Worm (Caenorhabditis elegans) whole organism, L1 larva: ENCODE data around the gene C45B11.5.

Experiments used
- aha-1 ChIP-seq: fragments of 150-350 bp; optimal IDR thresholded peaks from 2 replicates; lab custom pipeline; 2014; ENCODE audit warnings: missing biosample characterization, missing genetic modification characterization
- alr-1 ChIP-seq: fragments of 200-800 bp; sonication (Bioruptor generic); optimal IDR thresholded peaks from 2 replicates; lab custom pipeline; 2018; ENCODE audit warnings: borderline replicate concordance, mild to moderate bottlenecking, missing genetic modification characterization, missing compliant biosample characterization
- aly-2 ChIP-seq: fragments of 150-350 bp; optimal IDR thresholded peaks from 2 replicates; lab custom pipeline; 2014; ENCODE audit warnings: missing biosample characterization, missing genetic modification characterization
- blmp-1 ChIP-seq: fragments of 150-350 bp; optimal IDR thresholded peaks from 2 replicates; lab custom pipeline; 2014; ENCODE audit warnings: missing biosample characterization, missing genetic modification characterization
- ceh-63 ChIP-seq: fragments of 200-800 bp; sonication (Bioruptor generic); optimal IDR thresholded peaks from 2 replicates; lab custom pipeline; 2018; ENCODE audit warnings: mild to moderate bottlenecking, missing genetic modification characterization, missing compliant biosample characterization
- ceh-8 ChIP-seq: fragments of 200-800 bp; sonication (Bioruptor generic); optimal IDR thresholded peaks from 2 replicates; lab custom pipeline; 2018; ENCODE audit warnings: mild to moderate bottlenecking, missing genetic modification characterization, moderate library complexity, missing compliant biosample characterization
- ceh-90 ChIP-seq: sonication (generic microtip); optimal IDR thresholded peaks from 2 replicates; lab custom pipeline; 2016; ENCODE audit warnings: missing genetic modification characterization, missing compliant biosample characterization
- ces-1 ChIP-seq: fragments of 150-350 bp; optimal IDR thresholded peaks from 2 replicates; lab custom pipeline; 2014; ENCODE audit warnings: missing biosample characterization, missing genetic modification reagents, missing genetic modification characterization
- dsc-1 ChIP-seq: sonication (generic microtip); optimal IDR thresholded peaks from 2 replicates; lab custom pipeline; 2016; ENCODE audit warnings: mild to moderate bottlenecking, missing genetic modification characterization, missing compliant biosample characterization
- efl-1 ChIP-seq, 4 experiments: fragments of 150-350 bp; optimal IDR thresholded peaks in 3 of 4; peaks in 1 of 4; 1 replicate in 1 of 4; 2 replicates in 3 of 4; lab custom pipeline; 2014; ENCODE audit warnings: missing biosample characterization in 2 of 4, missing genetic modification characterization in 2 of 4, missing genetic modification reagents in 2 of 4
- egl-13 ChIP-seq: sonication (generic microtip); optimal IDR thresholded peaks from 2 replicates; lab custom pipeline; 2016; ENCODE audit warnings: missing genotype, missing genetic modification reagents, missing genetic modification characterization, missing compliant biosample characterization
- egl-27 ChIP-seq, 2 experiments: fragments of 150-350 bp in 1 of 2; sonication (generic microtip); optimal IDR thresholded peaks; 3 replicates each; lab custom pipeline; 2017 to 2018; ENCODE audit warnings: missing biosample characterization in 2 of 2, missing genetic modification characterization in 2 of 2, missing genetic modification reagents in 2 of 2
- elt-2 ChIP-seq: sonication (generic microtip); optimal IDR thresholded peaks from 2 replicates; lab custom pipeline; 2016; ENCODE audit warnings: missing genetic modification characterization, mild to moderate bottlenecking, inconsistent platforms, missing compliant biosample characterization, missing genetic modification reagents
- elt-3 ChIP-seq, 6 experiments: fragments of 150-350 bp in 1 of 6; sonication (generic microtip); optimal IDR thresholded peaks; 2 replicates each; lab custom pipeline; 2017 to 2018; ENCODE audit warnings: missing biosample characterization in 6 of 6, missing genetic modification characterization in 6 of 6, inconsistent platforms in 1 of 6
- grh-1 ChIP-seq: fragments of 200-800 bp; sonication (Bioruptor generic); IDR thresholded peaks from 2 replicates; pipeline ENCODE4 v1.3.6; 2022; ENCODE audit warnings: missing genetic modification reagents, missing genetic modification characterization, missing compliant biosample characterization
- hlh-4 ChIP-seq: sonication (generic microtip); optimal IDR thresholded peaks from 2 replicates; lab custom pipeline; 2016; ENCODE audit warnings: mild to moderate bottlenecking, missing genetic modification characterization, missing compliant biosample characterization
- irx-1 ChIP-seq: sonication (generic microtip); optimal IDR thresholded peaks from 2 replicates; lab custom pipeline; 2016; ENCODE audit warnings: missing genetic modification characterization, missing compliant biosample characterization
- isw-1 ChIP-seq: fragments of 200-800 bp; sonication (Bioruptor generic); IDR thresholded peaks from 2 replicates; pipeline ENCODE4 v1.3.6; 2022; ENCODE audit warnings: missing genetic modification characterization, missing compliant biosample characterization
- lin-14 ChIP-seq: fragments of 200-800 bp; sonication (Bioruptor generic); optimal IDR thresholded peaks from 2 replicates; lab custom pipeline; 2018; ENCODE audit warnings: mild to moderate bottlenecking, missing genetic modification characterization, moderate library complexity, missing compliant biosample characterization
- lin-35 ChIP-seq, 2 experiments: fragments of 150-350 bp; optimal IDR thresholded peaks; 2 replicates each; lab custom pipeline; 2014; ENCODE audit warnings: missing biosample characterization in 2 of 2, missing genetic modification characterization in 2 of 2, missing genetic modification reagents in 2 of 2
- lir-3 ChIP-seq: sonication (generic microtip); optimal IDR thresholded peaks from 2 replicates; lab custom pipeline; 2016; ENCODE audit warnings: mild to moderate bottlenecking, missing genetic modification characterization, moderate library complexity, missing compliant biosample characterization; ENCODE audit not compliant: poor library complexity
- lsy-2 ChIP-seq, 2 experiments: fragments of 150-350 bp; optimal IDR thresholded peaks; 2 replicates each; lab custom pipeline; 2014; ENCODE audit warnings: missing biosample characterization in 2 of 2, missing genetic modification characterization in 2 of 2
- mdl-1 ChIP-seq, 2 experiments: fragments of 150-350 bp; optimal IDR thresholded peaks; 2 replicates each; lab custom pipeline; 2014 to 2017; ENCODE audit warnings: missing biosample characterization in 2 of 2, missing genetic modification characterization in 2 of 2, inconsistent platforms in 1 of 2
- mep-1 ChIP-seq: fragments of 150-350 bp; optimal IDR thresholded peaks from 2 replicates; lab custom pipeline; 2014; ENCODE audit warnings: missing biosample characterization, missing genetic modification characterization
- nhr-11 ChIP-seq: fragments of 150-350 bp; optimal IDR thresholded peaks from 2 replicates; lab custom pipeline; 2014; ENCODE audit warnings: missing biosample characterization, missing genetic modification characterization
- nhr-12 ChIP-seq: sonication (generic microtip); optimal IDR thresholded peaks from 2 replicates; lab custom pipeline; 2017; ENCODE audit warnings: missing biosample characterization, missing genetic modification characterization
- nhr-19 ChIP-seq: fragments of 200-800 bp; sonication (Bioruptor generic); conservative IDR thresholded peaks from 2 replicates; pipeline ENCODE4 v1.3.6; 2022; ENCODE audit warnings: missing genetic modification characterization, missing compliant biosample characterization
- nhr-71 ChIP-seq: sonication (generic microtip); optimal IDR thresholded peaks from 2 replicates; lab custom pipeline; 2016; ENCODE audit warnings: mild to moderate bottlenecking, missing genetic modification characterization, moderate library complexity, missing compliant biosample characterization
- nhr-76 ChIP-seq: sonication (generic microtip); optimal IDR thresholded peaks from 2 replicates; lab custom pipeline; 2017; ENCODE audit warnings: missing biosample characterization, missing genetic modification characterization
- nhr-77 ChIP-seq: fragments of 150-350 bp; optimal IDR thresholded peaks from 2 replicates; lab custom pipeline; 2014; ENCODE audit warnings: missing biosample characterization, missing genetic modification characterization
- nhr-84 ChIP-seq: sonication (generic microtip); optimal IDR thresholded peaks from 2 replicates; lab custom pipeline; 2017; ENCODE audit warnings: missing biosample characterization, missing genetic modification characterization
- pag-3 ChIP-seq: sonication (generic microtip); optimal IDR thresholded peaks from 2 replicates; lab custom pipeline; 2017; ENCODE audit warnings: missing genetic modification characterization, mild to moderate bottlenecking, missing compliant biosample characterization, antibody characterized with exemption, borderline replicate concordance; ENCODE audit not compliant: insufficient read depth
- pax-3 ChIP-seq: fragments of 200-800 bp; sonication (Bioruptor generic); optimal IDR thresholded peaks from 2 replicates; lab custom pipeline; 2018; ENCODE audit warnings: mild to moderate bottlenecking, missing genetic modification characterization, moderate library complexity, missing compliant biosample characterization
- pqm-1 ChIP-seq: sonication (generic microtip); optimal IDR thresholded peaks from 3 replicates; lab custom pipeline; 2017; ENCODE audit warnings: missing biosample characterization, missing genetic modification characterization
- rnt-1 ChIP-seq: sonication (generic microtip); optimal IDR thresholded peaks from 2 replicates; lab custom pipeline; 2016; ENCODE audit warnings: mild to moderate bottlenecking, missing genetic modification characterization, moderate library complexity, missing compliant biosample characterization
- skn-1 ChIP-seq: fragments of 150-350 bp; optimal IDR thresholded peaks from 2 replicates; lab custom pipeline; 2014; ENCODE audit warnings: missing biosample characterization, missing genetic modification characterization
- snpc-4 ChIP-seq: fragments of 150-350 bp; optimal IDR thresholded peaks from 2 replicates; lab custom pipeline; 2014; ENCODE audit warnings: missing biosample characterization, missing genetic modification characterization
- snu-23 ChIP-seq: sonication (generic microtip); optimal IDR thresholded peaks from 2 replicates; lab custom pipeline; 2016; ENCODE audit warnings: missing genetic modification characterization, missing compliant biosample characterization
- sox-4 ChIP-seq: sonication (generic microtip); optimal IDR thresholded peaks from 2 replicates; lab custom pipeline; 2016; ENCODE audit warnings: missing genetic modification characterization, missing compliant biosample characterization
- tbx-2 ChIP-seq: sonication (generic microtip); optimal IDR thresholded peaks from 2 replicates; lab custom pipeline; 2016; ENCODE audit warnings: missing genetic modification characterization, missing compliant biosample characterization
- tlp-1 ChIP-seq: fragments of 150-350 bp; optimal IDR thresholded peaks from 2 replicates; lab custom pipeline; 2014; ENCODE audit warnings: missing biosample characterization, missing genetic modification characterization
- unc-30 ChIP-seq: sonication (generic microtip); optimal IDR thresholded peaks from 2 replicates; lab custom pipeline; 2017; ENCODE audit warnings: missing biosample characterization, missing genetic modification characterization
- unc-86 ChIP-seq: sonication (generic microtip); optimal IDR thresholded peaks from 2 replicates; lab custom pipeline; 2016; ENCODE audit warnings: missing genetic modification characterization, missing compliant biosample characterization
- unc-98 ChIP-seq: fragments of 200-800 bp; sonication (Bioruptor generic); IDR thresholded peaks from 2 replicates; pipeline ENCODE4 v1.3.6; 2022; ENCODE audit warnings: missing genetic modification characterization, missing compliant biosample characterization
- xbp-1 ChIP-seq: sonication (generic microtip); optimal IDR thresholded peaks from 2 replicates; lab custom pipeline; 2016; ENCODE audit warnings: missing genetic modification characterization, missing compliant biosample characterization
- zag-1 ChIP-seq: fragments of 150-350 bp; optimal IDR thresholded peaks from 2 replicates; lab custom pipeline; 2014; ENCODE audit warnings: missing biosample characterization, missing genetic modification characterization
- zip-4 ChIP-seq: fragments of 200-800 bp; sonication (Bioruptor generic); optimal IDR thresholded peaks from 2 replicates; lab custom pipeline; 2018; ENCODE audit warnings: mild to moderate bottlenecking, missing genetic modification characterization, moderate library complexity, missing compliant biosample characterization
- ztf-11 ChIP-seq, 2 experiments: sonication (generic microtip); optimal IDR thresholded peaks; 2 replicates each; lab custom pipeline; 2016 to 2017; ENCODE audit warnings: missing genetic modification characterization in 2 of 2, missing biosample characterization in 1 of 2, missing compliant biosample characterization in 1 of 2
- ztf-4 ChIP-seq: fragments of 150-350 bp; optimal IDR thresholded peaks from 2 replicates; lab custom pipeline; 2014; ENCODE audit warnings: missing biosample characterization, missing genetic modification characterization

Gene C45B11.5

ce11 chrV:11071453-11071852 lies 29.9 kb downstream of the C45B11.5 start:
- TF ChIP-seq aly-2 (tag; lab: Kevin White, UChicago) (peak; percentile 95), nhr-19 (GFP tag; lab: Robert Waterston, UW) (0 out of 2 replicates have a peak, but pooled peaks have one; percentile 2), ceh-63 (GFP tag; lab: Kevin White, UChicago) (no peak), ceh-8 (GFP tag; lab: Kevin White, UChicago) (no peak), unc-98 (no peak), nhr-11 (tag; lab: Kevin White, UChicago) (peak; percentile 27), aha-1 (tag; lab: Kevin White, UChicago) (no peak)

ce11 chrV:11073354-11073753 lies 31.8 kb downstream of the C45B11.5 start:
- TF ChIP-seq lin-14 (peak; percentile 72), pax-3 (tag; lab: Kevin White, UChicago) (no peak), dsc-1 (tag; lab: Kevin White, UChicago) (peak; percentile 7), tlp-1 (tag; lab: Kevin White, UChicago) (no peak), snu-23 (peak; percentile 9), nhr-19 (GFP tag; lab: Robert Waterston, UW) (peak; percentile 49), rnt-1 (tag; lab: Kevin White, UChicago) (peak; percentile 73), unc-30 (no peak), egl-27 (tag; optimal IDR thresholded peaks at IDR 0.05; lab: Kevin White, UChicago) (no peak), irx-1 (tag; lab: Kevin White, UChicago) (no peak), egl-13 (tag; lab: Kevin White, UChicago) (no peak), ces-1 (no peak), blmp-1 (tag; lab: Kevin White, UChicago) (no peak), zag-1 (tag; lab: Kevin White, UChicago) (no peak), nhr-77 (no peak), nhr-84 (tag; lab: Kevin White, UChicago) (no peak), lsy-2 (tag; optimal IDR thresholded peaks at IDR 0.05; lab: Kevin White, UChicago) (peak in 1 of 2 experiments; percentile 36), pqm-1 (no peak), isw-1 (GFP tag; lab: Robert Waterston, UW) (no peak), ztf-4 (tag; lab: Kevin White, UChicago) (no peak), alr-1 (tag; lab: Kevin White, UChicago) (no peak), ztf-11 (tag; optimal IDR thresholded peaks at IDR 0.05; lab: Kevin White, UChicago) (no peak), efl-1 (optimal IDR thresholded peaks at IDR 0.05; lab: Kevin White, UChicago) (no peak), efl-1 (GFP tag; optimal IDR thresholded peaks at IDR 0.05 in 1 of 2; lab: Kevin White, UChicago) (peak in 1 of 2 experiments; percentile 49), tbx-2 (tag; lab: Kevin White, UChicago) (peak; percentile 14), ceh-90 (no peak), nhr-71 (tag; lab: Kevin White, UChicago) (peak; percentile 57), zip-4 (no peak), elt-3 (tag; optimal IDR thresholded peaks at IDR 0.05; lab: Kevin White, UChicago) (no peak), grh-1 (GFP tag; lab: Robert Waterston, UW) (no peak), nhr-76 (tag; lab: Kevin White, UChicago) (no peak), pag-3 (peak; percentile 82), nhr-12 (no peak), lir-3 (tag; lab: Kevin White, UChicago) (no peak), snpc-4 (tag; lab: Kevin White, UChicago) (no peak)
- TF ChIP-seq, all 84 proteins: peak for 10

- TF ChIP-seq lin-35 (GFP tag; optimal IDR thresholded peaks at IDR 0.05; lab: Kevin White, UChicago) (peak in 1 of 2 experiments; percentile 1), hlh-4 (tag; lab: Kevin White, UChicago) (no peak), zag-1 (tag; lab: Kevin White, UChicago) (no peak), mep-1 (peak; percentile 21), skn-1 (no peak), pqm-1 (no peak), sox-4 (tag; lab: Kevin White, UChicago) (no peak), nhr-19 (GFP tag; lab: Robert Waterston, UW) (peak; percentile 45), snu-23 (peak; percentile 36), pag-3 (no peak), egl-13 (tag; lab: Kevin White, UChicago) (no peak), dsc-1 (tag; lab: Kevin White, UChicago) (peak; percentile 55), elt-2 (tag; lab: Kevin White, UChicago) (no peak), xbp-1 (no peak), lin-14 (peak; percentile 87), mdl-1 (tag; optimal IDR thresholded peaks at IDR 0.05; lab: Kevin White, UChicago) (peak in 1 of 2 experiments; percentile 28), nhr-71 (tag; lab: Kevin White, UChicago) (peak; percentile 76), rnt-1 (tag; lab: Kevin White, UChicago) (peak; percentile 74), unc-86 (tag; lab: Kevin White, UChicago) (no peak)
Observed at ce11 chrV:11074448-11074847, 32.8 kb downstream of the C45B11.5 start, which contains the start of gene act-3. act-3 (minus strand) TSS chrV:11074498.
